Worm (Caenorhabditis elegans) whole organism, midembryonic: Measurements from ENCODE around the gene R07G3.8.
A peak's percentile ranks its signal among the peaks of the same experiment; 100 is the strongest.

ENCODE experiments used
- T22C8.4 ChIP-seq: fragments of 200-800 bp; sonication (Bioruptor generic); IDR thresholded peaks from 2 replicates; pipeline ENCODE4 v1.3.6; 2022; ENCODE audit warnings: missing genetic modification characterization, missing compliant biosample characterization
- cog-1 ChIP-seq: sonication (generic microtip); optimal IDR thresholded peaks from 2 replicates; lab custom pipeline; 2016; ENCODE audit warnings: missing genetic modification characterization, missing compliant biosample characterization
- flt-1 ChIP-seq: fragments of 200-800 bp; sonication (Bioruptor generic); IDR thresholded peaks from 2 replicates; pipeline ENCODE4 v1.3.6; 2022; ENCODE audit warnings: missing genetic modification characterization, missing compliant biosample characterization
- klf-2 ChIP-seq: fragments of 200-800 bp; sonication (Bioruptor generic); conservative IDR thresholded peaks from 2 replicates; pipeline ENCODE4 v1.3.6; 2022; ENCODE audit warnings: missing genetic modification reagents, missing genetic modification characterization, missing compliant biosample characterization
- med-1 ChIP-seq: sonication (generic microtip); optimal IDR thresholded peaks from 2 replicates; lab custom pipeline; 2017; ENCODE audit warnings: missing genetic modification characterization, mild to moderate bottlenecking, missing compliant biosample characterization, antibody characterized with exemption, missing genetic modification reagents; ENCODE audit not compliant: insufficient read depth
- ref-1 ChIP-seq: fragments of 200-800 bp; sonication (Bioruptor generic); conservative IDR thresholded peaks from 2 replicates; pipeline ENCODE4 v1.3.6; 2022; ENCODE audit warnings: missing genetic modification reagents, missing genetic modification characterization, missing compliant biosample characterization
- tab-1 ChIP-seq: fragments of 200-800 bp; sonication (Bioruptor generic); IDR thresholded peaks from 2 replicates; pipeline ENCODE4 v1.3.6; 2022; ENCODE audit warnings: missing genetic modification characterization, missing compliant biosample characterization
- ztf-23 ChIP-seq: fragments of 200-800 bp; sonication (Bioruptor generic); IDR thresholded peaks from 2 replicates; pipeline ENCODE4 v1.3.6; 2022; ENCODE audit warnings: missing genetic modification reagents, missing genetic modification characterization, missing compliant biosample characterization
- ztf-29 ChIP-seq: fragments of 200-800 bp; sonication (Bioruptor generic); IDR thresholded peaks from 2 replicates; pipeline ENCODE4 v1.3.6; 2022; ENCODE audit warnings: missing genetic modification reagents, missing genetic modification characterization, missing compliant biosample characterization

The R07G3.8 gene

ce11 chrII:7643214-7643613, 22.9 kb upstream of the R07G3.8 start:
- no peak for TF ChIP-seq ztf-23 (GFP tag; lab: Robert Waterston, UW)

- TF ChIP-seq T22C8.4 (GFP tag; lab: Robert Waterston, UW): no peak
- no peak for TF ChIP-seq tab-1 (GFP tag; lab: Robert Waterston, UW)
- peak; percentile 58 for TF ChIP-seq flt-1 (GFP tag; lab: Robert Waterston, UW)
- TF ChIP-seq klf-2 (GFP tag; lab: Robert Waterston, UW): no peak
- TF ChIP-seq ref-1 (GFP tag; lab: Robert Waterston, UW): no peak
- TF ChIP-seq med-1 (GFP tag; lab: Kevin White, UChicago): no peak
- TF ChIP-seq ztf-23 (GFP tag; lab: Robert Waterston, UW): no peak
- peak; percentile 17 for TF ChIP-seq cog-1
- no peak for TF ChIP-seq ztf-29
Measured at ce11 chrII:7642016-7642653, 21.8 kb upstream of the R07G3.8 start.

ce11 chrII:7640161-7640841, 20.0 kb upstream of the R07G3.8 start:
- TF ChIP-seq cog-1 (no peak), ztf-29 (no peak), med-1 (GFP tag; lab: Kevin White, UChicago) (no peak), flt-1 (GFP tag; lab: Robert Waterston, UW) (no peak), ztf-23 (GFP tag; lab: Robert Waterston, UW) (no peak), ref-1 (GFP tag; lab: Robert Waterston, UW) (no peak), tab-1 (GFP tag; lab: Robert Waterston, UW) (no peak), klf-2 (GFP tag; lab: Robert Waterston, UW) (no peak), T22C8.4 (GFP tag; lab: Robert Waterston, UW) (no peak)

ce11 chrII:7639036-7639435, 18.7 kb upstream of the R07G3.8 start:
- no peak for TF ChIP-seq T22C8.4 (GFP tag; lab: Robert Waterston, UW)
- no peak for TF ChIP-seq flt-1 (GFP tag; lab: Robert Waterston, UW)
- no peak for TF ChIP-seq cog-1
- TF ChIP-seq ztf-29: no peak
- TF ChIP-seq tab-1 (GFP tag; lab: Robert Waterston, UW): no peak
- no peak for TF ChIP-seq med-1 (GFP tag; lab: Kevin White, UChicago)
- TF ChIP-seq ztf-23 (GFP tag; lab: Robert Waterston, UW): no peak
- no peak for TF ChIP-seq ref-1 (GFP tag; lab: Robert Waterston, UW)
- TF ChIP-seq klf-2 (GFP tag; lab: Robert Waterston, UW): no peak

- no peak for TF ChIP-seq T22C8.4 (GFP tag; lab: Robert Waterston, UW)
- no peak for TF ChIP-seq klf-2 (GFP tag; lab: Robert Waterston, UW)
- no peak for TF ChIP-seq ztf-29
- TF ChIP-seq ref-1 (GFP tag; lab: Robert Waterston, UW): no peak
- no peak for TF ChIP-seq tab-1 (GFP tag; lab: Robert Waterston, UW)
- TF ChIP-seq flt-1 (GFP tag; lab: Robert Waterston, UW): no peak
- no peak for TF ChIP-seq ztf-23 (GFP tag; lab: Robert Waterston, UW)
- no peak for TF ChIP-seq cog-1
Measured at ce11 chrII:7636941-7637340, 16.6 kb upstream of the R07G3.8 start.

- TF ChIP-seq ref-1 (GFP tag; lab: Robert Waterston, UW): no peak
- no peak for TF ChIP-seq flt-1 (GFP tag; lab: Robert Waterston, UW)
- TF ChIP-seq cog-1: no peak
- no peak for TF ChIP-seq klf-2 (GFP tag; lab: Robert Waterston, UW)
- TF ChIP-seq ztf-29: no peak
- TF ChIP-seq tab-1 (GFP tag; lab: Robert Waterston, UW): no peak
Measured at ce11 chrII:7635296-7635695, 15.0 kb upstream of the R07G3.8 start.

ce11 chrII:7631677-7632210, 11.4 kb upstream of the R07G3.8 start:
- TF ChIP-seq cog-1 (no peak), klf-2 (GFP tag; lab: Robert Waterston, UW) (no peak), flt-1 (GFP tag; lab: Robert Waterston, UW) (no peak), med-1 (GFP tag; lab: Kevin White, UChicago) (no peak), ztf-23 (GFP tag; lab: Robert Waterston, UW) (no peak), ztf-29 (no peak), ref-1 (GFP tag; lab: Robert Waterston, UW) (no peak), tab-1 (GFP tag; lab: Robert Waterston, UW) (no peak), T22C8.4 (GFP tag; lab: Robert Waterston, UW) (no peak)

ce11 chrII:7631171-7631570, 10.9 kb upstream of the R07G3.8 start:
- TF ChIP-seq klf-2 (GFP tag; lab: Robert Waterston, UW): no peak
- no peak for TF ChIP-seq flt-1 (GFP tag; lab: Robert Waterston, UW)
- no peak for TF ChIP-seq ztf-23 (GFP tag; lab: Robert Waterston, UW)
- no peak for TF ChIP-seq ref-1 (GFP tag; lab: Robert Waterston, UW)
- no peak for TF ChIP-seq T22C8.4 (GFP tag; lab: Robert Waterston, UW)
- peak; percentile 58; the same call in 1 of the 2 replicates for TF ChIP-seq ztf-29
- no peak for TF ChIP-seq med-1 (GFP tag; lab: Kevin White, UChicago)
- peak; percentile 39 for TF ChIP-seq cog-1

- TF ChIP-seq klf-2 (GFP tag; lab: Robert Waterston, UW) (no peak), ref-1 (GFP tag; lab: Robert Waterston, UW) (no peak), tab-1 (GFP tag; lab: Robert Waterston, UW) (no peak), med-1 (GFP tag; lab: Kevin White, UChicago) (no peak), ztf-29 (no peak), T22C8.4 (GFP tag; lab: Robert Waterston, UW) (no peak), flt-1 (GFP tag; lab: Robert Waterston, UW) (no peak), cog-1 (no peak), ztf-23 (GFP tag; lab: Robert Waterston, UW) (no peak)
Measured at ce11 chrII:7630052-7630451, 9.7 kb upstream of the R07G3.8 start.
